Worm (Caenorhabditis elegans): ENCODE data around the gene C01G6.4.

The C01G6.4 gene

DNA sequence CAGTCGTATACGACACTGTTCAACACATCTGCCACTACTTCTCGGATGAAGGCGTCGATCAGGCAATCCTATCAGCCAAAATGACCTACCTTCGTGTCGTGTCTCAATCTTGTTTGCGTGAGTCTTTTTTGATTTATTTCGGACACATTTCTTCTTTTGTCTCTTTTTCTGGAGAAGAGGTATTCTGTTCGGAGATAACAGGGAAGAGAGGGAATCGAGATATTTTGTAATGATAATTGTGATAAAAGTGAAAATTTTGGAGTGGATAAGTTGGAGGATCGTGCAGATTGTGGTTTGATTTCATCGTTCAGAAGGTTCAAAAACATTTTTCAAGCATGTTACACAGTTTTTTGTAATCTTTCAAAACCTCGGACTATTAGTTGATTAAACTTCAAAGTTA lies 39.0 kb downstream of the C01G6.4 start:
- no peak for TF ChIP-seq pat-9 (tag; optimal IDR thresholded peaks at IDR 0.05)
- TF ChIP-seq hlh-15 (tag; optimal IDR thresholded peaks at IDR 0.05), result no peak
- TF ChIP-seq ceh-18 (tag; optimal IDR thresholded peaks at IDR 0.05), result no peak
- TF ChIP-seq ceh-14 (tag; optimal IDR thresholded peaks at IDR 0.05), result no peak
- TF ChIP-seq mec-3 (tag; optimal IDR thresholded peaks at IDR 0.05; ENCODE audit: borderline replicate concordance), result no peak
- TF ChIP-seq ref-2 (tag; optimal IDR thresholded peaks at IDR 0.05), result no peak
- TF ChIP-seq nhr-11 (tag; optimal IDR thresholded peaks at IDR 0.05), result no peak
- TF ChIP-seq unc-3 (GFP tag; conservative IDR thresholded peaks at IDR 0.05), result no peak
- no peak for TF ChIP-seq unc-3 (tag; optimal IDR thresholded peaks at IDR 0.05)
- no peak for TF ChIP-seq ceh-19 (GFP tag; optimal IDR thresholded peaks at IDR 0.05)
- TF ChIP-seq F13H6.1 (tag; optimal IDR thresholded peaks at IDR 0.05), result no peak
- TF ChIP-seq lin-11 (tag; optimal IDR thresholded peaks at IDR 0.05), result no peak
- TF ChIP-seq unc-42 (tag; optimal IDR thresholded peaks at IDR 0.05), result no peak
- TF ChIP-seq pag-3 (tag; optimal IDR thresholded peaks at IDR 0.05; ENCODE audit: borderline replicate concordance), result no peak
- TF ChIP-seq sdc-2 (tag; optimal IDR thresholded peaks at IDR 0.05), result no peak
- no peak for TF ChIP-seq ceh-31 (tag; optimal IDR thresholded peaks at IDR 0.05)
- no peak for TF ChIP-seq hlh-6 (tag; optimal IDR thresholded peaks at IDR 0.05)
- no peak for TF ChIP-seq Y22D7AL.16 (tag; optimal IDR thresholded peaks at IDR 0.05)

DNA sequence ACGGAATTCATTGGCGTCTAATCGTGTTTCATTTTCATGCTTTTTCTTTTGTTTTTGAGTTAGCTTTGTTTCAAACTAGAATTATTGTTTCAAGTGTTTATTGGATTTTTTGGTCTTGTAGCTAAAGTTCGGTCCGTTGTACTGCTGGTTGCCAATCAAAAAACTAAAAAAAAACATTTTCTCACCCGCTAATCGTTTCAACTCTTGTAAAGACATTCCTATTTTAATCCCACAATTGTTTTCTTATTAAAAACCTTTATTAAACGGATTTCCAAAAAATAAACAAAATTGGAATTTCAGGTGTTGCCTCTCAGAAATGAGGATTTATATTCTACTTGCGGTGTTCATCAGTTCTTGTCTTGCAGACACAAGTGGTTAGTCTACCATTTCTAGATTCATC lies 39.9 kb downstream of the C01G6.4 start, which contains the start of gene T26C5.2:
TSS of gene T26C5.2 (plus strand) at position 301 of the 400 bp plus-strand sequence.
- TF ChIP-seq pqm-1 (tag; optimal IDR thresholded peaks at IDR 0.05) (no peak), pat-9 (tag; optimal IDR thresholded peaks at IDR 0.05) (no peak), ceh-6 (GFP tag; optimal IDR thresholded peaks at IDR 0.05) (no peak), dve-1 (tag; optimal IDR thresholded peaks at IDR 0.05) (no peak), ama-1 (optimal IDR thresholded peaks at IDR 0.05) (no peak)

DNA sequence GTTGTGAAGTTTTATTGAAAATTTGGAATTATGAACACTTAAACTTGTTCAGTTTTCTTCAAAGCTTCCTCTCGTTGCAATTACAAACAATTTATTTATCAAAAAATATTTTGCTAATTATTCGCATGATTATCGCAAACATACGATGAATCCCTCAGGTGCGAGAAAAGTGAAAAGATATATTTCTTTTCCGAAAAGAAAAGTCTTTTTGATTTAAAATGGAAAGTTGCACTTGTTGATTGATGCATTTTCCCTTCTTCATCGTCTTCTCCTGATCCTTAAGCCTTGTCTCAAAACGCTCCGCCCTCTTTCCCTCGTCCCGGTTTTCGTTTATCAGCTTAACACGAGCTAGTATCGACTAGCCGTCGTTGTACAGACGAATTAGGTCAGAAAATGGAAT lies 40.3 kb downstream of the C01G6.4 start:
- TF ChIP-seq pha-4 (tag; optimal IDR thresholded peaks at IDR 0.05) (no peak), che-1 (tag; optimal IDR thresholded peaks at IDR 0.05) (no peak), ceh-24 (tag; optimal IDR thresholded peaks at IDR 0.05) (no peak), pax-1 (tag; optimal IDR thresholded peaks at IDR 0.05) (no peak), sdc-2 (tag; optimal IDR thresholded peaks at IDR 0.05) (no peak), ceh-19 (GFP tag; optimal IDR thresholded peaks at IDR 0.05) (no peak), hlh-15 (tag; optimal IDR thresholded peaks at IDR 0.05) (no peak), unc-42 (tag; optimal IDR thresholded peaks at IDR 0.05) (no peak), hlh-13 (GFP tag; optimal IDR thresholded peaks at IDR 0.05) (no peak), tbx-7 (tag; optimal IDR thresholded peaks at IDR 0.05) (no peak)

DNA sequence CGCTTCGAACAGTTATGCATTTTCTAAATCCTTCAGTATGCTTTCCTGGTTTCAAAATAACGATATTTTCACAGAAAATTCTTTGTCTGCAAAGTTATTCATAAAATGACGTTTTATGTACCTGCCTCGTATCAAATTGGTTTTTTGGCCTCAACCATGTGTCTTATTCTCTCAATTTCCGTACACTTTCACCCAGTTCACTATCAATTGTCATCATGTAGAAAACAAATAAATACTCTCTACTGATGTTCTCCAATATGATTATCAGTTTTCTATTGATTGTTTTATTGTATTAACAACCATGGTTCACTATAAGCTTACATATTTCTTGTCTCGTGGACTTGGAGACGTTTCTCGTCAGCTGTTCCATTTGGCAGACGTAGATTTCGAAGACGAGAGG lies 41.6 kb downstream of the C01G6.4 start, which contains the start of gene gst-13:
TSS of gene gst-13 (plus strand) at position 218 of the 400 bp plus-strand sequence.
- no peak for TF ChIP-seq ceh-18 (tag; optimal IDR thresholded peaks at IDR 0.05)
- peak; percentile 68 for TF ChIP-seq elt-2 (tag; optimal IDR thresholded peaks at IDR 0.05)

DNA sequence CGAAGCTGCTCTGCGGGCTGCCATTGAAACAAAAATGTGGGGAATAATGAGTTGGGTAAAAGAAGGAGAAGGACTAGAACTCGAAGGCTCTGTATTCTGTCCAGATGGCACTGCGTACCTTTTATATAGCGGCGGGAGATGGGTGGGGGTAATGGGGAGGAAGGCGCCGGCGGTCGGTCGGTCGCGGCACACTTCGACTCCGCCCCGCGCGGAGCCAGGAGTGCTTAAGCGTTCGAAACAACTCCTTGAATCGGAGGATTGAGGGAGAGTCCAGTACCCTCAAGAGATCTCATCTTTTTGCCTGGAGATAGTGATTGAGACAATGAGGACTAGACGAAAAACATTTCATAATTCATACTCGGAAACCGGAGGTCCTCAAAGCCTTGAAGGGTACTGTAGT lies 45.7 kb downstream of the C01G6.4 start, which contains the start of gene abu-14:
TSS of gene abu-14 (minus strand) at position 81 of the 400 bp plus-strand sequence.
- TF ChIP-seq pqm-1 (tag; optimal IDR thresholded peaks at IDR 0.05), result no peak
- TF ChIP-seq K09A11.1 (tag; optimal IDR thresholded peaks at IDR 0.05; ENCODE audit: insufficient read depth), result no peak
- no peak for TF ChIP-seq ahr-1 (tag; optimal IDR thresholded peaks at IDR 0.05)
- no peak for TF ChIP-seq madf-2 (tag; optimal IDR thresholded peaks at IDR 0.05)
- no peak for TF ChIP-seq che-1 (tag; optimal IDR thresholded peaks at IDR 0.05)
- TF ChIP-seq zip-5 (tag; optimal IDR thresholded peaks at IDR 0.05), result no peak
- no peak for TF ChIP-seq lin-11 (tag; optimal IDR thresholded peaks at IDR 0.05)
- TF ChIP-seq ceh-31 (tag; optimal IDR thresholded peaks at IDR 0.05), result no peak
- TF ChIP-seq fkh-10 (GFP tag; optimal IDR thresholded peaks at IDR 0.05), result no peak
- TF ChIP-seq ceh-9 (tag; optimal IDR thresholded peaks at IDR 0.05), result no peak

Data from whole organism, late embryonic.